Worm (Caenorhabditis elegans) whole organism, L4 larva: ENCODE measurements around the gene fipr-4.

ENCODE experiments used
- F10B5.3 ChIP-seq: sonication (generic microtip); optimal IDR thresholded peaks from 2 replicates; lab custom pipeline; 2016; ENCODE audit warnings: mild to moderate bottlenecking, missing genetic modification characterization, missing compliant biosample characterization
- F37D6.2 ChIP-seq: sonication (generic microtip); optimal IDR thresholded peaks from 2 replicates; lab custom pipeline; 2016; ENCODE audit warnings: mild to moderate bottlenecking, missing genetic modification characterization, missing compliant biosample characterization
- F44E2.7 ChIP-seq: fragments of 200-800 bp; sonication (Bioruptor generic); IDR thresholded peaks from 2 replicates; pipeline ENCODE4 v2.1.2; 2022; ENCODE audit warnings: missing genetic modification characterization, missing compliant biosample characterization
- Y75B8A.6 ChIP-seq: fragments of 200-800 bp; sonication (Bioruptor generic); IDR thresholded peaks from 2 replicates; pipeline ENCODE4 v1.3.6; 2022; ENCODE audit warnings: missing genetic modification reagents, missing genetic modification characterization, missing compliant biosample characterization
- ZK546.5 ChIP-seq, 2 experiments: sonication (generic microtip); optimal IDR thresholded peaks; 2 replicates each; lab custom pipeline; 2017; ENCODE audit warnings: missing biosample characterization in 2 of 2, missing genetic modification characterization in 2 of 2
- aha-1 ChIP-seq: fragments of 150-350 bp; peaks from one replicate; lab custom pipeline; 2014; ENCODE audit warnings: missing biosample characterization, missing genetic modification characterization
- attf-4 ChIP-seq: sonication (generic microtip); optimal IDR thresholded peaks from 3 replicates; lab custom pipeline; 2017; ENCODE audit warnings: missing biosample characterization, missing genetic modification characterization
- ceh-28 ChIP-seq: fragments of 150-350 bp; optimal IDR thresholded peaks from 2 replicates; lab custom pipeline; 2014; ENCODE audit warnings: missing biosample characterization, missing genetic modification reagents, missing genetic modification characterization
- ceh-32 ChIP-seq: sonication (generic microtip); optimal IDR thresholded peaks from 2 replicates; lab custom pipeline; 2016; ENCODE audit warnings: mild to moderate bottlenecking, missing genetic modification characterization, missing compliant biosample characterization; ENCODE audit not compliant: poor library complexity
- ceh-44 ChIP-seq: fragments of 200-800 bp; sonication (Bioruptor generic); IDR thresholded peaks from 2 replicates; pipeline ENCODE4 v1.3.6; 2022; ENCODE audit warnings: missing genetic modification reagents, missing genetic modification characterization, missing compliant biosample characterization
- ceh-62 ChIP-seq: sonication (generic microtip); optimal IDR thresholded peaks from 2 replicates; lab custom pipeline; 2017; ENCODE audit warnings: missing biosample characterization, missing genetic modification characterization
- ctbp-1 ChIP-seq: fragments of 200-800 bp; sonication (Bioruptor generic); IDR thresholded peaks from 2 replicates; pipeline ENCODE4 v1.3.6; 2022; ENCODE audit warnings: missing genetic modification reagents, missing genetic modification characterization, missing compliant biosample characterization
- daf-12 ChIP-seq: fragments of 150-350 bp; optimal IDR thresholded peaks from 2 replicates; lab custom pipeline; 2014; ENCODE audit warnings: missing biosample characterization, missing genetic modification reagents, missing genetic modification characterization
- daf-8 ChIP-seq: fragments of 200-800 bp; sonication (Bioruptor generic); IDR thresholded peaks from 2 replicates; pipeline ENCODE4 v1.3.6; 2022; ENCODE audit warnings: missing genetic modification characterization, missing compliant biosample characterization
- dmd-8 ChIP-seq: fragments of 200-800 bp; sonication (Bioruptor generic); IDR thresholded peaks from 2 replicates; pipeline ENCODE4 v1.3.6; 2022; ENCODE audit warnings: missing genetic modification characterization, missing compliant biosample characterization
- dmd-9 ChIP-seq: fragments of 200-800 bp; sonication (Bioruptor generic); IDR thresholded peaks from 2 replicates; pipeline ENCODE4 v1.3.6; 2022; ENCODE audit warnings: missing genetic modification reagents, missing genetic modification characterization, missing compliant biosample characterization
- duxl-1 ChIP-seq: sonication (generic microtip); optimal IDR thresholded peaks from 2 replicates; lab custom pipeline; 2016; ENCODE audit warnings: mild to moderate bottlenecking, missing genetic modification characterization, moderate library complexity, missing compliant biosample characterization; ENCODE audit not compliant: poor library complexity
- dve-1 ChIP-seq: sonication (generic microtip); optimal IDR thresholded peaks from 2 replicates; lab custom pipeline; 2017; ENCODE audit warnings: antibody characterized with exemption, mild to moderate bottlenecking, missing genetic modification characterization, missing compliant biosample characterization; ENCODE audit not compliant: insufficient read depth
- fkh-10 ChIP-seq: fragments of 150-350 bp; optimal IDR thresholded peaks from 2 replicates; lab custom pipeline; 2014; ENCODE audit warnings: missing biosample characterization, missing genetic modification reagents, missing genetic modification characterization
- hif-1 ChIP-seq, 2 experiments: sonication (generic microtip); optimal IDR thresholded peaks; 2 replicates each; lab custom pipeline; 2016 to 2017; ENCODE audit warnings: missing compliant biosample characterization in 2 of 2, missing genetic modification characterization in 2 of 2, missing genetic modification reagents in 2 of 2, missing genotype in 2 of 2, mild to moderate bottlenecking in 1 of 2
- hlh-11 ChIP-seq: fragments of 200-800 bp; sonication (Bioruptor generic); optimal IDR thresholded peaks from 2 replicates; lab custom pipeline; 2018; ENCODE audit warnings: mild to moderate bottlenecking, missing genetic modification characterization, missing compliant biosample characterization
- hlh-30 ChIP-seq: sonication (generic microtip); optimal IDR thresholded peaks from 2 replicates; lab custom pipeline; 2017; ENCODE audit warnings: antibody characterized with exemption, mild to moderate bottlenecking, missing genetic modification characterization, missing compliant biosample characterization; ENCODE audit not compliant: insufficient read depth
- hmg-1.1 ChIP-seq: fragments of 200-800 bp; sonication (Bioruptor generic); IDR thresholded peaks from 2 replicates; pipeline ENCODE4 v1.3.6; 2022; ENCODE audit warnings: missing genetic modification reagents, missing genetic modification characterization, missing compliant biosample characterization
- lim-7 ChIP-seq: fragments of 200-800 bp; sonication (Bioruptor generic); IDR thresholded peaks from 2 replicates; pipeline ENCODE4 v1.3.6; 2022; ENCODE audit warnings: missing genetic modification characterization, missing compliant biosample characterization
- lin-1 ChIP-seq: fragments of 200-800 bp; sonication (Bioruptor generic); IDR thresholded peaks from 2 replicates; pipeline ENCODE4 v1.3.6; 2022; ENCODE audit warnings: missing genetic modification reagents, missing genetic modification characterization, missing compliant biosample characterization
- lin-29 ChIP-seq: fragments of 200-800 bp; sonication (Bioruptor generic); IDR thresholded peaks from 2 replicates; pipeline ENCODE4 v1.3.6; 2022; ENCODE audit warnings: missing genetic modification reagents, missing genetic modification characterization, missing compliant biosample characterization
- lsy-2 ChIP-seq, 2 experiments: fragments of 150-350 bp in 1 of 2; sonication (generic microtip) in 1 of 2; optimal IDR thresholded peaks; 2 replicates each; lab custom pipeline; 2014 to 2017; ENCODE audit warnings: missing biosample characterization in 2 of 2, missing genetic modification characterization in 2 of 2
- madf-5 ChIP-seq, 2 experiments: fragments of 200-800 bp; sonication (Bioruptor generic); IDR thresholded peaks; 2 replicates each; pipeline ENCODE4 v1.3.6; 2022; ENCODE audit warnings: missing compliant biosample characterization in 2 of 2, missing genetic modification characterization in 2 of 2
- madf-9 ChIP-seq: fragments of 200-800 bp; sonication (Bioruptor generic); conservative IDR thresholded peaks from 2 replicates; pipeline ENCODE4 v1.3.6; 2022; ENCODE audit warnings: missing genetic modification reagents, missing genetic modification characterization, missing compliant biosample characterization
- mdl-1 ChIP-seq, 2 experiments: fragments of 150-350 bp in 1 of 2; sonication (generic microtip) in 1 of 2; optimal IDR thresholded peaks; 2 replicates each; lab custom pipeline; 2014 to 2017; ENCODE audit warnings: missing biosample characterization in 2 of 2, missing genetic modification characterization in 2 of 2
- mep-1 ChIP-seq: fragments of 150-350 bp; sonication (generic microtip); optimal IDR thresholded peaks from 3 replicates; lab custom pipeline; 2014; ENCODE audit warnings: missing biosample characterization, missing genetic modification characterization
- mes-2 ChIP-seq: sonication (generic microtip); optimal IDR thresholded peaks from 2 replicates; lab custom pipeline; 2016; ENCODE audit warnings: missing genotype, mild to moderate bottlenecking, missing genetic modification characterization, missing compliant biosample characterization; ENCODE audit not compliant: poor library complexity, severe bottlenecking
- mxl-2 ChIP-seq: fragments of 200-800 bp; sonication (Bioruptor generic); conservative IDR thresholded peaks from 2 replicates; pipeline ENCODE4 v1.3.6; 2022; ENCODE audit warnings: missing genetic modification reagents, missing genetic modification characterization, missing compliant biosample characterization
- nhr-10 ChIP-seq: fragments of 150-350 bp; optimal IDR thresholded peaks from 2 replicates; lab custom pipeline; 2014; ENCODE audit warnings: missing biosample characterization, missing genetic modification characterization
- nhr-102 ChIP-seq: sonication (generic microtip); optimal IDR thresholded peaks from 2 replicates; lab custom pipeline; 2016; ENCODE audit warnings: mild to moderate bottlenecking, missing genetic modification characterization, moderate library complexity, missing compliant biosample characterization
- nhr-11 ChIP-seq: fragments of 150-350 bp; optimal IDR thresholded peaks from 2 replicates; lab custom pipeline; 2014; ENCODE audit warnings: missing biosample characterization, missing genetic modification characterization
- nhr-237 ChIP-seq: sonication (generic microtip); optimal IDR thresholded peaks from 2 replicates; lab custom pipeline; 2017; ENCODE audit warnings: missing biosample characterization, missing genetic modification characterization
- nhr-41 ChIP-seq: fragments of 200-800 bp; sonication (Bioruptor generic); IDR thresholded peaks from 2 replicates; pipeline ENCODE4 v1.3.6; 2022; ENCODE audit warnings: missing genetic modification reagents, missing genetic modification characterization, missing compliant biosample characterization
- nhr-48 ChIP-seq: sonication (generic microtip); optimal IDR thresholded peaks from 2 replicates; lab custom pipeline; 2016; ENCODE audit warnings: mild to moderate bottlenecking, missing genetic modification characterization, missing compliant biosample characterization
- pha-4 ChIP-seq, 2 experiments: fragments of 150-350 bp in 1 of 2; fragments of 200-800 bp in 1 of 2; sonication (Bioruptor generic) in 1 of 2; IDR thresholded peaks in 1 of 2; optimal IDR thresholded peaks in 1 of 2; 2 replicates each; pipeline versions ENCODE4 v1.3.6 to Lab custom; 2014 to 2022; ENCODE audit warnings: missing genetic modification characterization in 2 of 2, missing genetic modification reagents in 2 of 2, missing biosample characterization in 1 of 2, missing compliant biosample characterization in 1 of 2
- php-3 ChIP-seq: fragments of 200-800 bp; sonication (Bioruptor generic); IDR thresholded peaks from 2 replicates; pipeline ENCODE4 v1.3.6; 2022; ENCODE audit warnings: missing genetic modification reagents, missing genetic modification characterization, missing compliant biosample characterization
- rbr-2 ChIP-seq: sonication (generic microtip); optimal IDR thresholded peaks from 2 replicates; lab custom pipeline; 2016; ENCODE audit warnings: missing genotype, missing genetic modification characterization, missing compliant biosample characterization
- saeg-2 ChIP-seq: fragments of 200-800 bp; sonication (Bioruptor generic); IDR thresholded peaks from 2 replicates; pipeline ENCODE4 v1.3.6; 2022; ENCODE audit warnings: missing genetic modification reagents, missing genetic modification characterization, missing compliant biosample characterization
- set-16 ChIP-seq: fragments of 200-800 bp; sonication (Bioruptor generic); IDR thresholded peaks from 2 replicates; pipeline ENCODE4 v1.3.6; 2022; ENCODE audit warnings: missing genetic modification reagents, missing genetic modification characterization, missing compliant biosample characterization
- spr-1 ChIP-seq: sonication (generic microtip); optimal IDR thresholded peaks from 2 replicates; lab custom pipeline; 2016; ENCODE audit warnings: mild to moderate bottlenecking, missing genetic modification characterization, missing compliant biosample characterization
- unc-62 ChIP-seq, 3 experiments: fragments of 150-350 bp in 1 of 3; sonication (generic microtip); optimal IDR thresholded peaks in 2 of 3; peaks in 1 of 3; 1 replicate in 1 of 3; 2 replicates in 2 of 3; lab custom pipeline; 2014 to 2017; ENCODE audit warnings: missing biosample characterization in 3 of 3, missing genetic modification characterization in 3 of 3, missing genetic modification reagents in 3 of 3, missing genotype in 1 of 3
- zag-1 ChIP-seq: fragments of 150-350 bp; optimal IDR thresholded peaks from 2 replicates; lab custom pipeline; 2014; ENCODE audit warnings: missing biosample characterization, missing genetic modification characterization
- zfp-3 ChIP-seq: fragments of 200-800 bp; sonication (Bioruptor generic); conservative IDR thresholded peaks from 2 replicates; pipeline ENCODE4 v1.3.6; 2022; ENCODE audit warnings: missing genetic modification reagents, missing genetic modification characterization, missing compliant biosample characterization
- zip-11 ChIP-seq: fragments of 200-800 bp; sonication (Bioruptor generic); IDR thresholded peaks from 2 replicates; pipeline ENCODE4 v1.3.6; 2022; ENCODE audit warnings: missing genetic modification characterization, missing compliant biosample characterization
- ztf-7 ChIP-seq: fragments of 150-350 bp; optimal IDR thresholded peaks from 2 replicates; lab custom pipeline; 2014; ENCODE audit warnings: missing biosample characterization, missing genetic modification characterization

Gene fipr-4

ce11 chrV:10273837-10274236 is 45.6 kb upstream of the fipr-4 start:
- TF ChIP-seq lim-7 (GFP tag; lab: Robert Waterston, UW) (no peak), ceh-62 (tag; lab: Kevin White, UChicago) (no peak), zag-1 (tag; lab: Kevin White, UChicago) (no peak), spr-1 (tag; lab: Kevin White, UChicago) (no peak), hlh-11 (tag; lab: Kevin White, UChicago) (no peak), attf-4 (tag; lab: Kevin White, UChicago) (no peak), madf-5 (GFP tag; IDR thresholded peaks at IDR 0.05; lab: Robert Waterston, UW) (no peak), zip-11 (GFP tag; lab: Robert Waterston, UW) (no peak), mes-2 (tag; lab: Kevin White, UChicago) (no peak), ceh-44 (GFP tag; lab: Robert Waterston, UW) (no peak), Y75B8A.6 (GFP tag; lab: Robert Waterston, UW) (no peak), lsy-2 (tag; optimal IDR thresholded peaks at IDR 0.05; lab: Kevin White, UChicago) (peak; percentile 44 to 50), zfp-3 (GFP tag; lab: Robert Waterston, UW) (no peak), F44E2.7 (GFP tag; lab: Robert Waterston, UW) (no peak), lin-1 (no peak), duxl-1 (tag; lab: Kevin White, UChicago) (no peak), nhr-11 (tag; lab: Kevin White, UChicago) (no peak), dve-1 (tag; lab: Kevin White, UChicago) (peak; percentile 13), ztf-7 (tag; lab: Kevin White, UChicago) (no peak), nhr-237 (tag; lab: Kevin White, UChicago) (no peak), ctbp-1 (0 out of 2 replicates have a peak, but pooled peaks have one; percentile 8), fkh-10 (GFP tag; lab: Kevin White, UChicago) (peak; percentile 94), hif-1 (tag; optimal IDR thresholded peaks at IDR 0.05; lab: Kevin White, UChicago) (peak in 1 of 2 experiments; percentile 29), mep-1 (peak; percentile 45), nhr-102 (tag; lab: Kevin White, UChicago) (no peak), saeg-2 (no peak), ceh-28 (peak; percentile 62), hmg-1.1 (GFP tag; lab: Robert Waterston, UW) (peak; percentile 76; the same call in 1 of the 2 replicates), dmd-9 (no peak), madf-9 (GFP tag; lab: Robert Waterston, UW) (no peak), set-16 (peak; percentile 7; the same call in 1 of the 2 replicates), dmd-8 (GFP tag; lab: Robert Waterston, UW) (no peak), ZK546.5 (tag; optimal IDR thresholded peaks at IDR 0.05; lab: Kevin White, UChicago) (no peak), lin-29 (GFP tag; lab: Robert Waterston, UW) (no peak), unc-62 (GFP tag; optimal IDR thresholded peaks at IDR 0.05 in 1 of 2; lab: Kevin White, UChicago) (peak in 1 of 2 experiments; percentile 99), unc-62 (tag; optimal IDR thresholded peaks at IDR 0.05; lab: Kevin White, UChicago) (no peak), pha-4 (GFP tag; IDR thresholded peaks at IDR 0.05; lab: Robert Waterston, UW) (no peak), pha-4 (tag; optimal IDR thresholded peaks at IDR 0.05; lab: Kevin White, UChicago) (no peak), nhr-41 (GFP tag; lab: Robert Waterston, UW) (no peak), hlh-30 (tag; lab: Kevin White, UChicago) (peak; percentile 24), F37D6.2 (peak; percentile 64), mdl-1 (tag; optimal IDR thresholded peaks at IDR 0.05; lab: Kevin White, UChicago) (peak in 1 of 2 experiments; percentile 4), mxl-2 (GFP tag; lab: Robert Waterston, UW) (no peak), daf-8 (GFP tag; lab: Robert Waterston, UW) (no peak), nhr-10 (no peak), rbr-2 (peak; percentile 49), nhr-48 (tag; lab: Kevin White, UChicago) (no peak), php-3 (no peak), F10B5.3 (tag; lab: Kevin White, UChicago) (no peak), ceh-32 (tag; lab: Kevin White, UChicago) (no peak), daf-12 (tag; lab: Kevin White, UChicago) (no peak), aha-1 (tag; lab: Kevin White, UChicago) (peak; percentile 69)
